Worm (Caenorhabditis elegans) whole organism, midembryonic: Measurements from ENCODE around the gene ref-1.

Experiments
- T22C8.4 ChIP-seq: fragments of 200-800 bp; sonication (Bioruptor generic); IDR thresholded peaks from 2 replicates; pipeline ENCODE4 v1.3.6; 2022; ENCODE audit warnings: missing genetic modification characterization, missing compliant biosample characterization
- flt-1 ChIP-seq: fragments of 200-800 bp; sonication (Bioruptor generic); IDR thresholded peaks from 2 replicates; pipeline ENCODE4 v1.3.6; 2022; ENCODE audit warnings: missing genetic modification characterization, missing compliant biosample characterization
- klf-2 ChIP-seq: fragments of 200-800 bp; sonication (Bioruptor generic); conservative IDR thresholded peaks from 2 replicates; pipeline ENCODE4 v1.3.6; 2022; ENCODE audit warnings: missing genetic modification reagents, missing genetic modification characterization, missing compliant biosample characterization
- ztf-29 ChIP-seq: fragments of 200-800 bp; sonication (Bioruptor generic); IDR thresholded peaks from 2 replicates; pipeline ENCODE4 v1.3.6; 2022; ENCODE audit warnings: missing genetic modification reagents, missing genetic modification characterization, missing compliant biosample characterization

ce11 chrII:10234398-10234797 is 16.1 kb downstream of the ref-1 start, which contains the start of gene ubxn-5:
- TF ChIP-seq ztf-29 (GFP tag; lab: Robert Waterston, UW) = no peak
- no peak for TF ChIP-seq T22C8.4
- no peak for TF ChIP-seq klf-2
- no peak for TF ChIP-seq flt-1 (GFP tag; lab: Robert Waterston, UW)
